Worm (Caenorhabditis elegans): ENCODE measurements around the gene srj-13.

The srj-13 gene

ce11 chrV:7402355-7402754 lies at the start of gene srj-13:
Gene srj-13 (plus strand): TSS chrV:7402655.
- TF ChIP-seq bed-2 (GFP tag; IDR thresholded peaks at IDR 0.05): no peak
- no peak for TF ChIP-seq attf-3 (GFP tag; conservative IDR thresholded peaks at IDR 0.05)

DNA sequence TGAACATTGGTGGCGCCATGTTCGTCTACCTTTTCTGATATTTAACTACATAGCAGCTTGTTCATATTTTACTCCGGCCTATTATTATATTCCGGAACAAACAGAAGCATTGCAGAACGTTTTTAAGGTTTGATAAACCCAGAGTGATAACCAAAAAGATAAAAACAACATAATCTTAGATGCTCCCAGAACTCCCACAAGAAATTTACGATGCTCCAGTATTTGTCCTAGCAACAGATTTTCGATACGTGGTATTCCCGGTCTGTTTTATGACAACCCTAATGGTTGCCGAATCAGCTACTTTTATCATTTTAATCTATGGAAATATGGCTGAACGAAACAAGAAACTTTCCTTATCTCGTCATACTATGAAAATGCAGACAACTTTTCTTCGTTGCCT lies 48.9 kb upstream of the srj-13 start:
- TF ChIP-seq ZK185.1 (tag; optimal IDR thresholded peaks at IDR 0.05; ENCODE audit: poor library complexity, severe bottlenecking) (no peak), athp-1 (tag; optimal IDR thresholded peaks at IDR 0.05) (no peak), pbrm-1 (GFP tag; IDR thresholded peaks at IDR 0.05) (no peak), T07F8.4 (tag; optimal IDR thresholded peaks at IDR 0.05) (no peak), hsf-1 (GFP tag; IDR thresholded peaks at IDR 0.05) (no peak), ztf-6 (GFP tag; IDR thresholded peaks at IDR 0.05) (no peak), lsl-1 (GFP tag; optimal IDR thresholded peaks at IDR 0.05) (no peak)

DNA sequence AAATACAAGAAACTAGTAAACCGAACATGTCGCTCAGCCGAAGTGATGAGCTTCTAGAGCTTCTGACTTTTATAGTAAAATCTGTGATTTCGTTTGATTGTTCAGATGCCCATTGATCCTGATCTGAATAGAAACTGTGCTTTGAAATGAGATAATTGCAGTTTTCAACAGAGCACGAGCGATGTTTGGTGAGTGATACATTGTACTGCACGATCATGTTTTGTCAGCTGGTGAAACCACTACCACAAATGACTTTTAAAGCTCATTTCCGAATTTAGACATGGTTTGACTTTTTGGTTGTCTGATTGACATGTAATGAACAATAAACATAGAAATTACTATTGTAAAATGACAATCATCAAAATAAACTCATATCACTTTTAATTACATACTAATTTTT lies 47.0 kb upstream of the srj-13 start, which contains the start of gene tag-293:
tag-293 (minus strand) TSS at position 101 of the 400 bp plus-strand sequence.
- TF ChIP-seq hlh-26 (GFP tag; conservative IDR thresholded peaks at IDR 0.05) (no peak), Y53F4B.3 (GFP tag; IDR thresholded peaks at IDR 0.05) (no peak)

ce11 chrV:7356684-7357083 lies 45.8 kb upstream of the srj-13 start, which contains the start of gene C03G6.21:
Gene C03G6.21 (minus strand): TSS chrV:7356784.
- TF ChIP-seq repo-1 (tag; optimal IDR thresholded peaks at IDR 0.05) (no peak), atf-7 (tag; optimal IDR thresholded peaks at IDR 0.05) (no peak), fkh-3 (tag; optimal IDR thresholded peaks at IDR 0.05) (no peak), F22D6.2 (tag; optimal IDR thresholded peaks at IDR 0.05) (no peak), nhr-179 (tag; optimal IDR thresholded peaks at IDR 0.05) (no peak), rec-8 (tag; optimal IDR thresholded peaks at IDR 0.05) (no peak), dpl-1 (GFP tag; optimal IDR thresholded peaks at IDR 0.05) (no peak), cebp-1 (GFP tag; IDR thresholded peaks at IDR 0.05) (no peak), cebp-1 (tag; optimal IDR thresholded peaks at IDR 0.05) (no peak), B0336.3 (GFP tag; IDR thresholded peaks at IDR 0.05) (no peak), pha-4 (tag; optimal IDR thresholded peaks at IDR 0.05) (no peak), hmg-20 (GFP tag; IDR thresholded peaks at IDR 0.05) (no peak), bed-2 (GFP tag; IDR thresholded peaks at IDR 0.05) (no peak), bed-1 (GFP tag; IDR thresholded peaks at IDR 0.05) (no peak), dpff-1 (tag; optimal IDR thresholded peaks at IDR 0.05) (no peak), B0019.2 (GFP tag; conservative IDR thresholded peaks at IDR 0.05) (no peak), unc-130 (GFP tag; optimal IDR thresholded peaks at IDR 0.05) (no peak)

DNA sequence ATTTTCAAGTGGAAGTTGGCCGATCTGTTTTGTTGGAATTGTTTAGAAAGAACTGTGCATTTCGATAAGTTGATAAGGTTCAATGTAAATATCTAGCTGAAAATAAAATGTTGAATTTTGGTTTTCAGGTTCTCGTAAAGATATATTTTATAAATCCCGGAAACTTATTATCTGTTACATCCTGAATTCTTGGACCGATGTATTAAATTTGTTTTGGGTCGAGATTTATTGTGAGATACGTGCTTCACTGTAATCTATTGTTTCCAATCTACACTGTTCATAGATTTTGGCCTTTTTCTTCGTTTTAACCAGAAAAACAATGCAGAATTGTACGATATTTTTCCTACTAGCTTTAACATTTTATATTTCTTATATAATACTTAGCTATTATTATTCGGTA lies 45.3 kb upstream of the srj-13 start, which contains the start of gene C03G6.6:
C03G6.6 (plus strand) TSS at position 301 of the 400 bp plus-strand sequence.
- TF ChIP-seq egrh-3 (GFP tag; IDR thresholded peaks at IDR 0.05) (no peak), F10E7.11 (tag; optimal IDR thresholded peaks at IDR 0.05) (no peak), ceh-91 (GFP tag; IDR thresholded peaks at IDR 0.05) (no peak), ZK185.1 (tag; optimal IDR thresholded peaks at IDR 0.05; ENCODE audit: poor library complexity, severe bottlenecking) (no peak), Y53G8AR.9 (GFP tag; conservative IDR thresholded peaks at IDR 0.05) (no peak), B0019.2 (GFP tag; conservative IDR thresholded peaks at IDR 0.05) (no peak), let-526 (GFP tag; IDR thresholded peaks at IDR 0.05) (no peak), lin-54 (GFP tag; optimal IDR thresholded peaks at IDR 0.05) (no peak), mcd-1 (GFP tag; IDR thresholded peaks at IDR 0.05) (no peak), F55B11.4 (tag; optimal IDR thresholded peaks at IDR 0.05; ENCODE audit: borderline replicate concordance, insufficient read depth) (no peak), hmg-20 (GFP tag; IDR thresholded peaks at IDR 0.05) (no peak)
